Worm (Caenorhabditis elegans) whole organism, L4/young adult: Measurements from ENCODE around the gene dod-21.

Experiments used
- W03F9.2 ChIP-seq: fragments of 150-350 bp; optimal IDR thresholded peaks from 2 replicates; lab custom pipeline; 2014; ENCODE audit warnings: missing biosample characterization, missing genetic modification characterization
- him-1 ChIP-seq: sonication (generic microtip); optimal IDR thresholded peaks from 2 replicates; lab custom pipeline; 2016; ENCODE audit warnings: missing genotype, missing genetic modification reagents, missing genetic modification characterization, missing compliant biosample characterization

DNA sequence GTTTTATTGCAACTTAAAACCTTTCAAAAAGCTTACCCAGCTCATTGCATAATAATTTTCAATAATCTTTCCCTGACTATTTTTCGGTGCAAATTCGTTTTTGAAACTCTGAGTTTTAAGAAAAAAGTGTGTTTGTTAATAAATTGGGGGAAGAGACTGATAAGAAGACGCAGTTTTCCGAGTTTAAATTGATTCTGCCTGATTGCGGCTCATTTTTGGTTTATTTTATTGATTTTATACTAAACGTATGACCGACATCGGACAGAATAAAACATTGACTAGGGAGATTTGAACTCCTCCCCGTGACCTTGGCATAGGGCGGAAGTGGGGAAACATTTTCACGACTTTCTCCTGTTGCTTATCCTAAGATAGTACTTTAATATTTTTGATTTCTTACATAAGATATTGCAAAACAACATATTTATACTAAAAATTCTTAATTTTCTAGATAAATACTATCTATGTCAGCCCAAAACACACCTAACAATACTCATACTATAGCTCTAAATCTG is 40.1 kb upstream of the dod-21 start, which contains the start of gene K08D8.7:
- TF ChIP-seq W03F9.2 = no peak
- no peak for TF ChIP-seq him-1 (tag; lab: Kevin White, UChicago)
